Fruit fly (Drosophila melanogaster): Measurements from ENCODE around the gene CG17819.

The CG17819 gene

DNA sequence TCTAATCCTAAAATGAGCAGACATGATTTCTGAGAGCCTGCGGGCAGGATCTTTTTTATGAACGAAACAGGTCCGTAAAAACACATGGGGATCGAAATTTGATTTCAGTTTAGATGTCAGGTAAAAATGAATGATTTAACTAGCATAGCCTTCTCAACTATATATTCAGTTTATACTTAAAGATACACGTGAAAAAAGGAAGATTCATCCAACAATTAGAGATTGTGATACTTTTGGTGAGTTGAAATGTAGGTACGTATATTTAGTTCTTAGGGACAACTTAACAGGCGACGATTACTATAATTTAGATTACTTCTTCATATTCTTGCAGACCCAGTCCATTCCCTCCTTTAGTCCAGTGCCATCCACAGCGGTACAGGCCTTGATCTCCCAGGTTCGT lies at the start of gene CG17819:
TSS of gene CG17819 (minus strand) at position 101 of the 400 bp plus-strand sequence.
- TF ChIP-seq CG8478 (optimal IDR thresholded peaks at IDR 0.05) (no peak), CTCF (optimal IDR thresholded peaks at IDR 0.05) (no peak)

DNA sequence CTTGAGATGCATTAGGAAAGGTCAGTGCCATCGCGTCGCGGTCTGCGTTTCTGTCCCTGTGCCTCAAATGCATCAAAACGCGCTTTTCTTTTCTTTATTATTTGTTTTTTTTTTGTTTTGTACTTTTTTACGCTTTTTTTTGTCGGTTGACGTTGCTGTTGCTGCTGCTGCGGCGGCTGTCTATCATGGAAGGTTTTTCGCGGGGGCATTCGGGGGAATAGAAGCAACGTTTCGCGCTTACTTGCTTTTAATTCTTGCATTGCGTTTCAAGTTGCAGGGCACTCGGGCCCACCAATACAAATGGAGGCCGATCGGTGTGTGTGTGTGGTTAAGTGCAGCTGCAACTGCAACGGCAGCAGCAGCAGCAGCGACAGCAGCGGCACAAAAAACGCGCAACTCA lies 48.6 kb upstream of the CG17819 start:
- TF ChIP-seq CG8478 (optimal IDR thresholded peaks at IDR 0.05) (no peak), CTCF (optimal IDR thresholded peaks at IDR 0.05) (no peak)

DNA sequence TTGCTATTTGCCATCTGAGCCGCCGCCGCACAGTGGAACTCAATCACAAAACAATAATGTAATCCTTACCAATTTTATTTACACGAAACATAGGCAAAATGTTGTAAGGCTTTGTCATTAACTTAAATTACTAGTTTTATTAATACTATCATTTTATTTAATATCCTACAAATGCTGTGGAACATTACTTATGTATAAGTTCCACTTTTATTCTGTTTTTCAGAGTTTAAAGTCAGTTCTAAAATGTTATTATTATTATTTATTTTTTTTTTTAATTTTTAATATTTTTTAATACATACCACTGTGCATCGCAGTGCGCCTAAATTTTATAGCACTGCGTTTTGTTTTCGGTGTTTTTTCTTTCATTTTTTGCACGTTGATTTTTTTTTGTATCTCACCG lies 46.0 kb upstream of the CG17819 start:
- TF ChIP-seq CG8478 (optimal IDR thresholded peaks at IDR 0.05), result no peak
- TF ChIP-seq CTCF (optimal IDR thresholded peaks at IDR 0.05), result no peak

dm6 chr3R:21928214-21928613 lies 42.9 kb upstream of the CG17819 start:
- no peak for TF ChIP-seq CTCF (optimal IDR thresholded peaks at IDR 0.05)
- no peak for TF ChIP-seq CG8478 (optimal IDR thresholded peaks at IDR 0.05)

DNA sequence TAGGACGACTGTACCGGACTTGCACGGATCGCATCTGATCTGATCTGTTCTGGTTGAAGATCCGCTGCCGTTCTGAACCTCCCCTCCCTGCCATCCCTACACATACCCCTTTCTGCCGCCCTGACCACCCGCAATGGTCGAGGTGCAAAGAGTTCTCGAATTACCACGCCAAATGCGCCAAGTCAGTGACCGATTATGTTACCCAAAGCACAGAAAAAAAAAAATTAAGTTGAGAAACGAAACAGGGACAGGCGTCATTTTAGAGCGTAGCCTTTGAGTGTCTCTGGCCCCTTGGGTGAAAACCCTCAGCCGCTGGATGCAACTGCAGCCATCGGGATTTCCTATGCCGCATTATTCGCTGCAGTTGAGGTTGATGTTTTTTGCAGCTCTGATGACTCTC lies 38.4 kb upstream of the CG17819 start:
- no peak for TF ChIP-seq CTCF (optimal IDR thresholded peaks at IDR 0.05)
- no peak for TF ChIP-seq CG8478 (optimal IDR thresholded peaks at IDR 0.05)

dm6 chr3R:21922674-21923323 lies 37.4 kb upstream of the CG17819 start:
- TF ChIP-seq CTCF (optimal IDR thresholded peaks at IDR 0.05) (no peak), CG8478 (optimal IDR thresholded peaks at IDR 0.05) (no peak)

DNA sequence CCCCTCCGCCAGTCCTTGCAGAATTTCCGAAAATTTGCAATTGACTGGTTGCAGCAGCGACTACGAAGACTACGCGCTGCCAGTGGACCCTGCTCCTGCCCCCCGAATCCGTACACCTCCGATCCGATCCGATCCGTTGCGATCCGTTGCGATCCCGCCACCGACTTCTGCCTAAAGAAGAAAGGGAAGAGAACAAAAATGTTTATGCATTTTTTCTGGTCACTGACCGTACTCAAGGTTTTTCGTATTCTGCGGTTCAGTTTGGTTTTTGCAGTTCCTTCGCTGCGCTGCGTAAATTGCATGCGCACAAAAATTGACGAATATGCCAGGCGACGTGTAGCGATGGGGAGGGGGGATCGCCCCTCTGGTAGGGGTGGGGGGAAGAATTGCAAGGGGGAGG lies 36.9 kb upstream of the CG17819 start:
- TF ChIP-seq CTCF (optimal IDR thresholded peaks at IDR 0.05), result no peak
- no peak for TF ChIP-seq CG8478 (optimal IDR thresholded peaks at IDR 0.05)

DNA sequence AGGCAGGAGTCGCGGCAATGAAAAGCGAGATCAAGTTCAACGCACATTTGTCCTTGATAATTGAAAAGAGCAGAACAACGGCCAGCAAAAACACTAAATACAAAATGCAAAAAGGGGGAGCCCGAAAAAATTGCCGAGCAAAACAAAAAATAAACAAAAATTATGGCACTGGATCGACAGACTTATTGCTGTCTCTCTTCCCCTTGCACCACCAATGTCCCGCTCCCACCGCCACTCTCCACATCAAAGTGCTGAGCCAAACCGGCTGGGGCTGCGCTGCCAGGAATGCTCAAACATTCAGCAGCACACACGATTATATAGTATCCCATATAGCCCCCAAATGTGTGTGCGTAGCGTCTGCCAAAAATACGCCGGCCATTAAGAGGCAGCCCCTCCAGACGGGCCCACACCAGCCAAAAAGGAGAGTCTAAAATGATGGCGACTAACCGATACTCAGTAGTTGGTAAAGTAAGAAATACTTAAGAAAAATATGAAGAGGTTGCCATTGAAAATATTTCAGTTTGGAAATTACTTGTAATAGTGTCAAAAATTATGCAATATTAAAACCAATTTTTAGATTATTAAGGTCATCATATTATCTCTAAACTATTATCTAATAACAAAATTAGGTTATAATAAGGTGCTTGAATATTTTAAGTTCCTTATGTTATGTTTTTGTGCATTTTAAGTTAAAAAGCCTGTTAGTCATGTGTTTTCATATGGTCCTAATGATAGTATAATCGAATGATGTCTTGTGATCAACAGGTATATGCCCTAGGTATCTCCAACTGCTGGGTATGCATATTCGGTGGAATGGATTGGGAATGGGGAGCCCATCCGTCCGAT lies 36.2 kb upstream of the CG17819 start:
- TF ChIP-seq CG8478 (optimal IDR thresholded peaks at IDR 0.05) (no peak), CTCF (optimal IDR thresholded peaks at IDR 0.05) (no peak)

DNA sequence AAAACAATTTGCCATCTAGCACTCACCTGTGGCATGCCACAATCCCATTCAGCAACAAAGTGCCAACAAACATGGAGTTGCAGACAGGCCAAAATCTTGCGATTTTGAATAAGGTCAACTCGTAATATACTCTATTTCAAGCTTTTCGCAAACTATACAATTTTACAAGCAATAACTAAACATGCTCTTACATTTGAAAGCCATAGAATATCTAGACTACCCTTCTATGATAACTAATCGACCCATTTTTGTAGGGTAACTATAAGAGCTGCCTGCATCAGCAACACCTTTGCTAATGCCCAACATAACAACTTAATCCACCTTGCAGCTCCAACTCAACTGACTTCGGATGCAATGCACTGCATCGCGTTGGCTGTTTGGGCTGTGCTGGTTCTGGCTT lies 35.1 kb upstream of the CG17819 start:
- TF ChIP-seq CTCF (optimal IDR thresholded peaks at IDR 0.05) (no peak), CG8478 (optimal IDR thresholded peaks at IDR 0.05) (no peak)

- no peak for TF ChIP-seq CTCF (optimal IDR thresholded peaks at IDR 0.05)
- no peak for TF ChIP-seq CG8478 (optimal IDR thresholded peaks at IDR 0.05)
Observed at dm6 chr3R:21916987-21917386, 31.6 kb upstream of the CG17819 start.

dm6 chr3R:21913447-21913846 lies 28.1 kb upstream of the CG17819 start, which contains the start of gene Qsox2:
TSS of gene Qsox2 (plus strand) at chr3R:21913747.
- TF ChIP-seq CTCF (optimal IDR thresholded peaks at IDR 0.05), result no peak
- no peak for TF ChIP-seq CG8478 (optimal IDR thresholded peaks at IDR 0.05)

DNA sequence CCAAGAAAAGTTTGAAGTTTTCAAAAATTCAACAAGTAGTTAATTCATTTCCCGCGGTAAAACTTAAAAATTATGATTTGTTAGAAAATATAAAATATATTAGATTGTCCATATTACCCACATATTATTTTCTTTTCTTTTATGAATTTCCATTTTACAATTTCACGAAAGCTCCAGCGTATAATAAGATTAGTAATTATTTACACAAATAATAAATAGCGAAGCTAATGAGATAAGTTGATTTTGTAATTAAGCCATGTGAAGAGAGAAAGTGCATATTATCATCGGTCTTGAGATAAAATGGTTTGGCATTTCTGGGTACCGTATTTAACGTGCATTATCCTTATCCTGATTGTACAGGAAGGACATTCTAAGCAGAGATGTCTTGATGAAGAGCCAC lies 26.2 kb upstream of the CG17819 start, which contains the start of gene Qsox3:
TSS of gene Qsox3 (plus strand) at position 301 of the 400 bp plus-strand sequence.
- TF ChIP-seq CTCF (optimal IDR thresholded peaks at IDR 0.05) (no peak), CG8478 (optimal IDR thresholded peaks at IDR 0.05) (no peak)

- TF ChIP-seq CTCF (optimal IDR thresholded peaks at IDR 0.05), result no peak
- TF ChIP-seq CG8478 (optimal IDR thresholded peaks at IDR 0.05), result no peak
Observed at dm6 chr3R:21906867-21907266, 21.5 kb upstream of the CG17819 start.

- no peak for TF ChIP-seq CTCF (optimal IDR thresholded peaks at IDR 0.05)
Observed at dm6 chr3R:21905615-21906014, 20.3 kb upstream of the CG17819 start.

- TF ChIP-seq CTCF (optimal IDR thresholded peaks at IDR 0.05), result no peak
- no peak for TF ChIP-seq CG8478 (optimal IDR thresholded peaks at IDR 0.05)
Observed at dm6 chr3R:21904345-21904744, 19.0 kb upstream of the CG17819 start.

DNA sequence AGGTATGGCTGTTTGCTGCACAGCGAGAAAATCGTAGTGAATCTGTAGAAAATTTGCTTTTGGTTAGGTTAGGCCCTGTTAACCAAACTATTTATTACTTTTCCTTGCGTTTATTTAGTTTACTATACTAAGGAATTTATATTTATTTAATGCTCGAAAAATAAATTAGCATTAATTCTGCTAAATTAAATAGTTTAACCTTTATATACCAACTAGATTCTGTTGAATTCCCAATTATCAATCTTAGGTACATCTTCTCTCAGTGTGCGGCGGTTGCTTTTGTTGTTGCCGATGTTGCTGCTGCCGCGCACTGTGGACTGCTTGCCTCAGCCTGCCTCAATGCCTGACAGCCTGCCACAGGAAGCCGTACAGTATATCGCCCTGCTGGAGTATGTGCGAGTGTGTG lies 13.8 kb upstream of the CG17819 start:
- TF ChIP-seq CTCF (optimal IDR thresholded peaks at IDR 0.05), result no peak
- TF ChIP-seq CG8478 (optimal IDR thresholded peaks at IDR 0.05), result no peak

Data from S2 (cell line).